Worm (Caenorhabditis elegans) whole organism, L2 larva: ENCODE results near the gene gldi-4.

ENCODE experiments used
- C34F6.9 ChIP-seq: fragments of 150-350 bp; optimal IDR thresholded peaks from 2 replicates; lab custom pipeline; 2014; ENCODE audit warnings: missing biosample characterization, missing genetic modification characterization
- F13H6.1 ChIP-seq: sonication (generic microtip); optimal IDR thresholded peaks from 2 replicates; lab custom pipeline; 2016; ENCODE audit warnings: missing genetic modification characterization, missing compliant biosample characterization
- R02D3.7 ChIP-seq: fragments of 150-350 bp; optimal IDR thresholded peaks from 2 replicates; lab custom pipeline; 2014; ENCODE audit warnings: missing biosample characterization, missing genetic modification characterization
- Y55F3AM.14 ChIP-seq: fragments of 200-800 bp; sonication (Bioruptor generic); optimal IDR thresholded peaks from 2 replicates; lab custom pipeline; 2018; ENCODE audit warnings: mild to moderate bottlenecking, missing genetic modification characterization, missing compliant biosample characterization
- aly-2 ChIP-seq: fragments of 150-350 bp; optimal IDR thresholded peaks from 2 replicates; lab custom pipeline; 2014; ENCODE audit warnings: missing biosample characterization, missing genetic modification characterization
- ama-1 ChIP-seq: fragments of 150-350 bp; optimal IDR thresholded peaks from 2 replicates; lab custom pipeline; 2018; ENCODE audit warnings: inconsistent platforms
- blmp-1 ChIP-seq: sonication (generic microtip); optimal IDR thresholded peaks from 2 replicates; lab custom pipeline; 2017; ENCODE audit warnings: missing genetic modification characterization, mild to moderate bottlenecking, missing compliant biosample characterization, antibody characterized with exemption, moderate library complexity; ENCODE audit not compliant: insufficient read depth
- ceh-16 ChIP-seq: fragments of 150-350 bp; optimal IDR thresholded peaks from 2 replicates; lab custom pipeline; 2014; ENCODE audit warnings: missing biosample characterization, missing genetic modification characterization
- crh-2 ChIP-seq: sonication (generic microtip); optimal IDR thresholded peaks from 2 replicates; lab custom pipeline; 2017; ENCODE audit warnings: missing biosample characterization, missing genetic modification characterization
- egl-27 ChIP-seq: sonication (generic microtip); optimal IDR thresholded peaks from 3 replicates; lab custom pipeline; 2017; ENCODE audit warnings: missing biosample characterization, missing genetic modification reagents, missing genetic modification characterization
- elt-1 ChIP-seq: fragments of 150-350 bp; optimal IDR thresholded peaks from 2 replicates; lab custom pipeline; 2014; ENCODE audit warnings: missing biosample characterization, missing genetic modification characterization
- elt-3 ChIP-seq: sonication (generic microtip); optimal IDR thresholded peaks from 2 replicates; lab custom pipeline; 2017; ENCODE audit warnings: missing biosample characterization, missing genetic modification characterization
- fos-1 ChIP-seq: fragments of 150-350 bp; optimal IDR thresholded peaks from 2 replicates; lab custom pipeline; 2014; ENCODE audit warnings: missing biosample characterization, missing genetic modification characterization
- gmeb-1 ChIP-seq: fragments of 150-350 bp; optimal IDR thresholded peaks from 2 replicates; lab custom pipeline; 2014; ENCODE audit warnings: missing biosample characterization, missing genetic modification characterization
- lin-11 ChIP-seq: fragments of 150-350 bp; sonication (generic microtip); optimal IDR thresholded peaks from 2 replicates; lab custom pipeline; 2014; ENCODE audit warnings: missing biosample characterization, missing genetic modification characterization, inconsistent platforms, mixed read lengths
- lin-13 ChIP-seq: fragments of 150-350 bp; optimal IDR thresholded peaks from 2 replicates; lab custom pipeline; 2014; ENCODE audit warnings: missing biosample characterization, missing genetic modification reagents, missing genetic modification characterization
- lin-39 ChIP-seq: fragments of 150-350 bp; optimal IDR thresholded peaks from 2 replicates; lab custom pipeline; 2014; ENCODE audit warnings: missing biosample characterization, missing genetic modification reagents, missing genetic modification characterization
- lsy-2 ChIP-seq, 2 experiments: fragments of 150-350 bp in 1 of 2; sonication (generic microtip) in 1 of 2; optimal IDR thresholded peaks; 2 replicates each; lab custom pipeline; 2014 to 2017; ENCODE audit warnings: missing biosample characterization in 2 of 2, missing genetic modification characterization in 2 of 2
- mab-5 ChIP-seq: fragments of 150-350 bp; optimal IDR thresholded peaks from 2 replicates; lab custom pipeline; 2014; ENCODE audit warnings: missing biosample characterization, missing genetic modification characterization
- mbf-1 ChIP-seq: sonication (generic microtip); optimal IDR thresholded peaks from 2 replicates; lab custom pipeline; 2017; ENCODE audit warnings: missing biosample characterization, missing genetic modification characterization
- mdl-1 ChIP-seq, 2 experiments: fragments of 150-350 bp in 1 of 2; sonication (generic microtip) in 1 of 2; optimal IDR thresholded peaks; 2 replicates each; lab custom pipeline; 2017; ENCODE audit warnings: missing biosample characterization in 2 of 2, missing genetic modification characterization in 2 of 2
- nhr-11 ChIP-seq: fragments of 150-350 bp; optimal IDR thresholded peaks from 2 replicates; lab custom pipeline; 2014; ENCODE audit warnings: missing biosample characterization, missing genetic modification characterization
- nhr-12 ChIP-seq: fragments of 150-350 bp; optimal IDR thresholded peaks from 2 replicates; lab custom pipeline; 2014; ENCODE audit warnings: missing biosample characterization, missing genetic modification characterization
- nhr-129 ChIP-seq: fragments of 150-350 bp; optimal IDR thresholded peaks from 2 replicates; lab custom pipeline; 2014; ENCODE audit warnings: missing biosample characterization, missing genetic modification characterization
- nhr-21 ChIP-seq: fragments of 150-350 bp; optimal IDR thresholded peaks from 2 replicates; lab custom pipeline; 2014; ENCODE audit warnings: missing biosample characterization, missing genetic modification characterization
- nhr-23 ChIP-seq: fragments of 150-350 bp; optimal IDR thresholded peaks from 2 replicates; lab custom pipeline; 2014; ENCODE audit warnings: missing biosample characterization, missing genetic modification reagents, missing genetic modification characterization
- nhr-25 ChIP-seq: fragments of 150-350 bp; sonication (generic microtip); optimal IDR thresholded peaks from 3 replicates; lab custom pipeline; 2014; ENCODE audit warnings: missing biosample characterization, missing genetic modification characterization
- nhr-6 ChIP-seq: fragments of 150-350 bp; optimal IDR thresholded peaks from 2 replicates; lab custom pipeline; 2014; ENCODE audit warnings: missing biosample characterization, missing genetic modification characterization
- sem-4 ChIP-seq: fragments of 150-350 bp; optimal IDR thresholded peaks from 2 replicates; lab custom pipeline; 2014; ENCODE audit warnings: missing biosample characterization, missing genetic modification reagents, missing genetic modification characterization
- skn-1 ChIP-seq: sonication (generic microtip); optimal IDR thresholded peaks from 2 replicates; lab custom pipeline; 2017; ENCODE audit warnings: missing biosample characterization, missing genetic modification characterization
- sma-3 ChIP-seq: sonication (generic microtip); optimal IDR thresholded peaks from 2 replicates; lab custom pipeline; 2016; ENCODE audit warnings: missing genetic modification reagents, missing genetic modification characterization, missing compliant biosample characterization
- sma-9 ChIP-seq, 2 experiments: fragments of 150-350 bp in 1 of 2; sonication (generic microtip) in 1 of 2; optimal IDR thresholded peaks; 2 replicates each; lab custom pipeline; 2014 to 2016; ENCODE audit warnings: missing genetic modification characterization in 2 of 2, mild to moderate bottlenecking in 1 of 2, missing biosample characterization in 1 of 2, missing compliant biosample characterization in 1 of 2, missing genetic modification reagents in 1 of 2, moderate library complexity in 1 of 2
- snpc-4 ChIP-seq: fragments of 150-350 bp; optimal IDR thresholded peaks from 2 replicates; lab custom pipeline; 2014; ENCODE audit warnings: missing biosample characterization, missing genetic modification characterization
- unc-39 ChIP-seq: fragments of 150-350 bp; optimal IDR thresholded peaks from 2 replicates; lab custom pipeline; 2014; ENCODE audit warnings: missing biosample characterization, missing genetic modification characterization
- unc-55 ChIP-seq: fragments of 150-350 bp; sonication (generic microtip); optimal IDR thresholded peaks from 3 replicates; lab custom pipeline; 2014; ENCODE audit warnings: missing biosample characterization, missing genetic modification reagents, missing genetic modification characterization
- zag-1 ChIP-seq: fragments of 150-350 bp; optimal IDR thresholded peaks from 2 replicates; lab custom pipeline; 2014; ENCODE audit warnings: missing biosample characterization, missing genetic modification characterization
- ztf-1 ChIP-seq: fragments of 200-800 bp; sonication (Bioruptor generic); conservative IDR thresholded peaks from 2 replicates; pipeline ENCODE4 v1.3.6; 2022; ENCODE audit warnings: missing genetic modification characterization, missing compliant biosample characterization
- ztf-11 ChIP-seq: sonication (generic microtip); optimal IDR thresholded peaks from 2 replicates; lab custom pipeline; 2017; ENCODE audit warnings: missing biosample characterization, missing genetic modification characterization
- ztf-4 ChIP-seq: fragments of 150-350 bp; optimal IDR thresholded peaks from 2 replicates; lab custom pipeline; 2014; ENCODE audit warnings: missing biosample characterization, missing genetic modification characterization

gldi-4 gene

DNA sequence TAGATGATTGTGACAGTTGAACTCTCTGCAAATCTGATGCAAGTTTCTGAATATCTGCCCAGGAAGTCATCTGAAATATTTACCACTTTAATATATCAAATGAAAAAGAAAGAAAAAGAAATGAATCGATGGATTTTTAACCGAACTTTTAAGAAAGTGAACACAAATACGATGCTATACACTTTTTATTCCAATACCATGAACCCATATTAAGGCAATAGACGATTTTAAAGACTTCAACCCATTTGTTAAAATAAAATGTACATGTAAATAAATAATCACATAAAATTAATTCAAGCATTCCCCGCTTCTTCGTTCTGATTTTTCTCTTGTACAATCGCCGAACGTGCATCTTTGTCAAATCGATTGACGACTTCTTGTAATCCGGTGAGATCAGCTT, 19.4 kb downstream of the gldi-4 start, which contains the start of gene ufl-1:
ufl-1 (minus strand) TSS at position 70 of the 400 bp plus-strand sequence.
- TF ChIP-seq ama-1 (lab: Kevin White, UChicago): no peak
- TF ChIP-seq R02D3.7 (tag; lab: Kevin White, UChicago): no peak
- TF ChIP-seq crh-2 (tag; lab: Kevin White, UChicago): no peak
- no peak for TF ChIP-seq lin-39 (tag; lab: Kevin White, UChicago)
- no peak for TF ChIP-seq nhr-6 (tag; lab: Kevin White, UChicago)
- TF ChIP-seq fos-1 (tag; lab: Kevin White, UChicago): no peak
- TF ChIP-seq unc-39 (tag; lab: Kevin White, UChicago): no peak
- no peak for TF ChIP-seq aly-2 (tag; lab: Kevin White, UChicago)
- no peak for TF ChIP-seq nhr-23
- no peak for TF ChIP-seq gmeb-1
- TF ChIP-seq nhr-25: no peak
- no peak for TF ChIP-seq snpc-4 (tag; lab: Kevin White, UChicago)
- no peak for TF ChIP-seq zag-1 (tag; lab: Kevin White, UChicago)
- TF ChIP-seq mbf-1 (tag; lab: Kevin White, UChicago): no peak
- no peak for TF ChIP-seq nhr-11
- no peak for TF ChIP-seq blmp-1 (tag; lab: Kevin White, UChicago)
- TF ChIP-seq C34F6.9 (tag; lab: Kevin White, UChicago): no peak
- TF ChIP-seq, all 48 proteins: peak for 0

DNA sequence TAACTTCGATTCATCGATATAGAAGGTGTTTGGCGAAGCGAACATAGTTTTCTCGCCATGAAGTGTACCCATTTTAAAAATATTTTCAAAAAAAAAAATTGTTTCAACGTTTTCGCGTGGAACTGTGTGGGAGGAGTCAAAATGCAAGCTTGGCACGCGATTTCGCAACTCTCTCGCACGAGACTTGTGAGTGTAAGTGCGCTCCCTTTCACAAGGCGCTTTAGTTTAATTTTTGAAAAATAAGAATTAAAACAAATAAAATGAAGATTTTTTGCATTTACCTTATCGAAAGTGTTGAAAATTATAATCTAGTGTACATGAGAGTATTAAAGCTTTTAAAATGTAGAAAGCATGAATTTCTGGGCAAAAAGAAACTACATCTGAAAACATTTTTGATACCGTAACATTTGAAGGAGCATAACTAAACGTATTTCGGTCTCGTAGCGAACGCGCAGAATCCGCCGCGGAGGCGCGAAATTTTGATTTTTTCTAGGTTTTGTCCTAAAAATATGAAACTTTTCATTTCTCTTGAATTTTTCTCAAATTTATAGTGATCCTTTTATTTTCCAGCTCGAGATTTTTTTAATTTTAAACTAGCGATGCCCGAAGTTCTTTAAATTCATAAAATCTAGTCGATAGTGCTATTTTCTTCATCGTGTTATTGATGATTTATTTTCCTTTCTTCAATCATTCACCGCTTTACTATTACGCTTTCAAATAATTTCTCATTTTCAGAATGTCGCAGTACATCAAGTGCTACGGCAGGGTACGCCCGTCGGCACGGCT, 22.2 kb downstream of the gldi-4 start, which contains the start of the genes cogc-2 and klp-18:
cogc-2 (minus strand) TSS at position 105 of the 786 bp plus-strand sequence.
klp-18 (plus strand) TSS at position 736 of the 786 bp plus-strand sequence.
- TF ChIP-seq R02D3.7 (tag; lab: Kevin White, UChicago) (peak; percentile 18), unc-55 (peak; percentile 97), mab-5 (tag; lab: Kevin White, UChicago) (peak; percentile 68), nhr-25 (peak; percentile 78), crh-2 (tag; lab: Kevin White, UChicago) (peak; percentile 88), nhr-129 (peak; percentile 85), nhr-11 (no peak), sma-9 (GFP tag; optimal IDR thresholded peaks at IDR 0.05; lab: Kevin White, UChicago) (peak; percentile 80), sma-9 (tag; optimal IDR thresholded peaks at IDR 0.05; lab: Kevin White, UChicago) (no peak), nhr-21 (tag; lab: Kevin White, UChicago) (peak; percentile 72), sma-3 (peak; percentile 86), snpc-4 (tag; lab: Kevin White, UChicago) (peak; percentile 61), lin-13 (GFP tag; lab: Kevin White, UChicago) (peak; percentile 82), skn-1 (tag; lab: Kevin White, UChicago) (peak; percentile 31), lsy-2 (tag; optimal IDR thresholded peaks at IDR 0.05; lab: Kevin White, UChicago) (peak; percentile 70 to 91), nhr-12 (tag; lab: Kevin White, UChicago) (no peak), ztf-11 (tag; lab: Kevin White, UChicago) (no peak), lin-11 (tag; lab: Kevin White, UChicago) (peak; percentile 90), gmeb-1 (peak; percentile 96), elt-1 (tag; lab: Kevin White, UChicago) (no peak), mdl-1 (tag; optimal IDR thresholded peaks at IDR 0.05; lab: Kevin White, UChicago) (no peak), F13H6.1 (peak; percentile 83), ceh-16 (tag; lab: Kevin White, UChicago) (peak; percentile 43), ztf-1 (GFP tag; lab: Robert Waterston, UW) (no peak), C34F6.9 (tag; lab: Kevin White, UChicago) (peak; percentile 88), egl-27 (peak; percentile 48), elt-3 (tag; lab: Kevin White, UChicago) (no peak), zag-1 (tag; lab: Kevin White, UChicago) (peak; percentile 23), ama-1 (lab: Kevin White, UChicago) (peak; percentile 35), nhr-6 (tag; lab: Kevin White, UChicago) (peak; percentile 29), aly-2 (tag; lab: Kevin White, UChicago) (no peak), sem-4 (tag; lab: Kevin White, UChicago) (peak; percentile 76), blmp-1 (tag; lab: Kevin White, UChicago) (peak; percentile 45), Y55F3AM.14 (GFP tag; lab: Kevin White, UChicago) (no peak), ztf-4 (no peak), fos-1 (tag; lab: Kevin White, UChicago) (peak; percentile 62)
- TF ChIP-seq, all 48 proteins: peak for 25
